Fruit fly (Drosophila melanogaster) whole organism, embryonic: ENCODE results near the gene Adck5.

Experiments
- ATbp ChIP-seq: fragments of 200-800 bp; sonication (Bioruptor generic); optimal IDR thresholded peaks from 2 replicates; lab custom pipeline; 2017; ENCODE audit warnings: missing biosample characterization, mild to moderate bottlenecking, missing genetic modification characterization, missing genetic modification reagents
- Aef1 ChIP-seq: fragments of 200-800 bp; sonication (Bioruptor generic); IDR thresholded peaks from 3 replicates; pipeline ENCODE4 v1.3.6; 2022; ENCODE audit warnings: missing biosample characterization, missing genetic modification characterization
- Asciz ChIP-seq: fragments of 200-800 bp; sonication (Bioruptor generic); optimal IDR thresholded peaks from 2 replicates; lab custom pipeline; 2017; ENCODE audit warnings: missing biosample characterization, mild to moderate bottlenecking, missing genetic modification characterization, missing genetic modification reagents
- Atf6 ChIP-seq: fragments of 200-800 bp; sonication (Bioruptor generic); IDR thresholded peaks from 2 replicates; pipeline ENCODE4 v1.3.6; 2022; ENCODE audit warnings: missing biosample characterization, missing genetic modification characterization
- Awh ChIP-seq: fragments of 200-800 bp; sonication (Bioruptor generic); IDR thresholded peaks from 2 replicates; pipeline ENCODE4, ENCODE4 v1.3.6; 2022; ENCODE audit warnings: missing biosample characterization, missing genetic modification characterization
- CG1024 ChIP-seq: fragments of 200-800 bp; sonication (Bioruptor generic); IDR thresholded peaks from 2 replicates; pipeline ENCODE4 v1.3.6; 2022; ENCODE audit warnings: missing biosample characterization, missing genetic modification characterization
- CG10321 ChIP-seq: fragments of 200-800 bp; sonication (Bioruptor generic); IDR thresholded peaks from 2 replicates; pipeline ENCODE4 v1.3.6; 2022; ENCODE audit warnings: missing biosample characterization, missing genetic modification characterization
- CG10462 ChIP-seq: fragments of 200-800 bp; sonication (Bioruptor generic); optimal IDR thresholded peaks from 2 replicates; lab custom pipeline; 2016; ENCODE audit warnings: missing biosample characterization, missing genetic modification characterization
- CG11085 ChIP-seq: fragments of 200-800 bp; sonication (Bioruptor generic); IDR thresholded peaks from 2 replicates; pipeline ENCODE4 v1.3.6; 2022; ENCODE audit warnings: missing biosample characterization, missing genetic modification characterization
- CG11504 ChIP-seq: fragments of 200-800 bp; sonication (Bioruptor generic); optimal IDR thresholded peaks from 3 replicates; lab custom pipeline; 2019; ENCODE audit warnings: missing biosample characterization, mild to moderate bottlenecking, missing genetic modification characterization, moderate library complexity
- CG12744 ChIP-seq: fragments of 200-800 bp; sonication (Bioruptor generic); optimal IDR thresholded peaks from 2 replicates; lab custom pipeline; 2016; ENCODE audit warnings: missing biosample characterization, missing genetic modification characterization
- CG12942 ChIP-seq: fragments of 200-800 bp; sonication (Bioruptor generic); optimal IDR thresholded peaks from 3 replicates; lab custom pipeline; 2016; ENCODE audit warnings: missing biosample characterization, missing genetic modification characterization
- CG15011 ChIP-seq: fragments of 200-800 bp; sonication (Bioruptor generic); optimal IDR thresholded peaks from 3 replicates; lab custom pipeline; 2018; ENCODE audit warnings: missing biosample characterization, mild to moderate bottlenecking, missing genetic modification characterization
- CG16779 ChIP-seq: fragments of 200-800 bp; sonication (Bioruptor generic); IDR thresholded peaks from 2 replicates; pipeline ENCODE4 v1.3.6; 2022; ENCODE audit warnings: missing biosample characterization, missing genetic modification characterization
- CG17186 ChIP-seq: fragments of 200-800 bp; sonication (Bioruptor generic); optimal IDR thresholded peaks from 3 replicates; lab custom pipeline; 2017; ENCODE audit warnings: missing biosample characterization, missing genetic modification reagents, missing genetic modification characterization
- CG17385 ChIP-seq: fragments of 200-800 bp; sonication (Bioruptor generic); optimal IDR thresholded peaks from 3 replicates; lab custom pipeline; 2018; ENCODE audit warnings: missing biosample characterization, mild to moderate bottlenecking, missing genetic modification characterization
- CG1832 ChIP-seq: fragments of 200-800 bp; sonication (Bioruptor generic); optimal IDR thresholded peaks from 2 replicates; lab custom pipeline; 2017; ENCODE audit warnings: missing biosample characterization, mild to moderate bottlenecking, missing genetic modification characterization, inconsistent platforms
- CG18619 ChIP-seq: fragments of 200-800 bp; sonication (Bioruptor generic); optimal IDR thresholded peaks from 3 replicates; lab custom pipeline; 2017; ENCODE audit warnings: missing biosample characterization, mild to moderate bottlenecking, missing genetic modification characterization
- CG3838 ChIP-seq: fragments of 200-800 bp; sonication (Bioruptor generic); optimal IDR thresholded peaks from 3 replicates; lab custom pipeline; 2016; ENCODE audit warnings: missing biosample characterization, missing genetic modification characterization
- CG5245 ChIP-seq: fragments of 200-800 bp; sonication (Bioruptor generic); optimal IDR thresholded peaks from 3 replicates; lab custom pipeline; 2016; ENCODE audit warnings: missing biosample characterization, missing genetic modification characterization
- CG6791 ChIP-seq: fragments of 200-800 bp; sonication (Bioruptor generic); IDR thresholded peaks from 3 replicates; pipeline ENCODE4 v1.3.6; 2022; ENCODE audit warnings: missing biosample characterization, missing genetic modification characterization; ENCODE audit not compliant: partially characterized antibody
- CG9437 ChIP-seq: fragments of 200-800 bp; sonication (Bioruptor generic); optimal IDR thresholded peaks from 2 replicates; lab custom pipeline; 2018; ENCODE audit warnings: missing biosample characterization, mild to moderate bottlenecking, missing genetic modification characterization
- CTCF ChIP-seq: fragments of 200-800 bp; sonication (Bioruptor generic); optimal IDR thresholded peaks from 2 replicates; lab custom pipeline; 2017; ENCODE audit warnings: missing biosample characterization, mild to moderate bottlenecking, missing genetic modification characterization, moderate library complexity
- HLH54F ChIP-seq: fragments of 200-800 bp; sonication (Bioruptor generic); optimal IDR thresholded peaks from 3 replicates; lab custom pipeline; 2016; ENCODE audit warnings: missing biosample characterization, missing genetic modification characterization
- Hmr ChIP-seq: fragments of 200-800 bp; sonication (Bioruptor generic); optimal IDR thresholded peaks from 3 replicates; lab custom pipeline; 2017; ENCODE audit warnings: mild to moderate bottlenecking, missing biosample characterization, missing genetic modification reagents, missing genetic modification characterization
- Mad ChIP-seq: fragments of 200-800 bp; sonication (Bioruptor generic); optimal IDR thresholded peaks from 2 replicates; lab custom pipeline; 2016; ENCODE audit warnings: missing biosample characterization, missing genetic modification characterization
- Max ChIP-seq: fragments of 200-800 bp; sonication (Bioruptor generic); optimal IDR thresholded peaks from 2 replicates; lab custom pipeline; 2016; ENCODE audit warnings: missing biosample characterization, mild to moderate bottlenecking, missing genetic modification characterization
- Mrtf ChIP-seq: fragments of 200-800 bp; sonication (Bioruptor generic); IDR thresholded peaks from 3 replicates; pipeline ENCODE4 v1.3.6; 2022; ENCODE audit warnings: missing biosample characterization, missing genetic modification characterization
- NC2β ChIP-seq: fragments of 200-800 bp; sonication (Bioruptor generic); optimal IDR thresholded peaks from 2 replicates; lab custom pipeline; 2016; ENCODE audit warnings: missing biosample characterization, missing genetic modification characterization
- NfI ChIP-seq: fragments of 200-800 bp; sonication (Bioruptor generic); optimal IDR thresholded peaks from 3 replicates; lab custom pipeline; 2018; ENCODE audit warnings: missing biosample characterization, mild to moderate bottlenecking, missing genetic modification characterization, moderate library complexity
- Oli ChIP-seq: fragments of 200-800 bp; sonication (Bioruptor generic); optimal IDR thresholded peaks from 2 replicates; lab custom pipeline; 2018; ENCODE audit warnings: missing biosample characterization, mild to moderate bottlenecking, missing genetic modification characterization, moderate library complexity
- Side ChIP-seq: fragments of 200-800 bp; sonication (Bioruptor generic); optimal IDR thresholded peaks from 2 replicates; lab custom pipeline; 2016; ENCODE audit warnings: missing biosample characterization, missing genetic modification characterization
- Vsx1 ChIP-seq: fragments of 200-800 bp; sonication (Bioruptor generic); optimal IDR thresholded peaks from 2 replicates; lab custom pipeline; 2017; ENCODE audit warnings: missing biosample characterization, mild to moderate bottlenecking, missing genetic modification characterization, missing genetic modification reagents
- ara ChIP-seq: fragments of 200-800 bp; sonication (Bioruptor generic); IDR thresholded peaks from 2 replicates; pipeline ENCODE4 v1.3.6; 2022; ENCODE audit warnings: missing biosample characterization, missing genetic modification characterization
- crc ChIP-seq: fragments of 200-800 bp; sonication (Bioruptor generic); optimal IDR thresholded peaks from 2 replicates; lab custom pipeline; 2016; ENCODE audit warnings: missing biosample characterization, missing genetic modification characterization
- dati ChIP-seq: fragments of 200-800 bp; sonication (Bioruptor generic); IDR thresholded peaks from 2 replicates; pipeline ENCODE4 v1.3.6; 2022; ENCODE audit warnings: missing biosample characterization, missing genetic modification characterization
- dmrt11E ChIP-seq: fragments of 200-800 bp; sonication (Bioruptor generic); optimal IDR thresholded peaks from 3 replicates; lab custom pipeline; 2018; ENCODE audit warnings: missing biosample characterization, mild to moderate bottlenecking, missing genetic modification characterization, moderate library complexity
- fd3F ChIP-seq: fragments of 200-800 bp; sonication (Bioruptor generic); optimal IDR thresholded peaks from 2 replicates; lab custom pipeline; 2018; ENCODE audit warnings: missing biosample characterization, mild to moderate bottlenecking, missing genetic modification characterization, moderate library complexity
- gsb ChIP-seq: fragments of 200-800 bp; sonication (Bioruptor generic); IDR thresholded peaks from 2 replicates; pipeline ENCODE4 v1.3.6; 2022; ENCODE audit warnings: missing biosample characterization, missing genetic modification characterization
- hbn ChIP-seq: fragments of 200-800 bp; sonication (Bioruptor generic); IDR thresholded peaks from 2 replicates; pipeline ENCODE4 v1.3.6; 2022; ENCODE audit warnings: missing biosample characterization, missing genetic modification characterization; ENCODE audit not compliant: partially characterized antibody
- ind ChIP-seq: fragments of 200-800 bp; sonication (Bioruptor generic); optimal IDR thresholded peaks from 3 replicates; lab custom pipeline; 2016; ENCODE audit warnings: missing biosample characterization, missing genetic modification characterization
- lab ChIP-seq: fragments of 200-800 bp; sonication (Bioruptor generic); optimal IDR thresholded peaks from 3 replicates; lab custom pipeline; 2017; ENCODE audit warnings: missing biosample characterization, missing genetic modification characterization, mild to moderate bottlenecking, moderate library complexity, missing genetic modification reagents
- nom ChIP-seq: fragments of 200-800 bp; sonication (Bioruptor generic); optimal IDR thresholded peaks from 2 replicates; lab custom pipeline; 2017; ENCODE audit warnings: missing biosample characterization, missing genetic modification characterization, mild to moderate bottlenecking, moderate library complexity, missing genetic modification reagents
- org-1 ChIP-seq: fragments of 200-800 bp; sonication (Bioruptor generic); optimal IDR thresholded peaks from 2 replicates; lab custom pipeline; 2017; ENCODE audit warnings: missing biosample characterization, missing genetic modification characterization
- pb ChIP-seq: fragments of 200-800 bp; sonication (Bioruptor generic); optimal IDR thresholded peaks from 3 replicates; lab custom pipeline; 2016; ENCODE audit warnings: missing biosample characterization, missing genetic modification characterization
- pfk ChIP-seq: fragments of 200-800 bp; sonication (Bioruptor generic); optimal IDR thresholded peaks from 2 replicates; lab custom pipeline; 2018; ENCODE audit warnings: missing biosample characterization, mild to moderate bottlenecking, missing genetic modification characterization, moderate library complexity
- prd ChIP-seq, 3 experiments: fragments of >200 bp in 2 of 3; fragments of 200-800 bp in 1 of 3; sonication (Bioruptor generic) in 1 of 3; optimal IDR thresholded peaks in 2 of 3; IDR thresholded peaks in 1 of 3; 2 replicates in 2 of 3; 3 replicates in 1 of 3; pipeline versions ENCODE4 v1.3.6 to Lab custom; 2017 to 2022; ENCODE audit warnings: missing biosample characterization in 1 of 3, missing genetic modification characterization in 1 of 3
- seq ChIP-seq: fragments of 200-800 bp; sonication (Bioruptor generic); IDR thresholded peaks from 2 replicates; pipeline ENCODE4 v1.3.6; 2022; ENCODE audit warnings: missing biosample characterization, missing genetic modification characterization
- shn ChIP-seq: fragments of 200-800 bp; sonication (Bioruptor generic); optimal IDR thresholded peaks from 3 replicates; lab custom pipeline; 2016; ENCODE audit warnings: missing biosample characterization, missing genetic modification characterization
- sisA ChIP-seq: fragments of 200-800 bp; sonication (Bioruptor generic); IDR thresholded peaks from 2 replicates; pipeline ENCODE4 v1.3.6; 2022; ENCODE audit warnings: missing biosample characterization, missing genetic modification characterization
- wor ChIP-seq: fragments of 200-800 bp; sonication (Bioruptor generic); IDR thresholded peaks from 2 replicates; pipeline ENCODE4 v1.3.6; 2022; ENCODE audit warnings: missing biosample characterization, missing genetic modification characterization
- zen ChIP-seq: fragments of 200-800 bp; sonication (Bioruptor generic); optimal IDR thresholded peaks from 3 replicates; lab custom pipeline; 2018; ENCODE audit warnings: missing biosample characterization, mild to moderate bottlenecking, missing genetic modification characterization, moderate library complexity

Gene Adck5

dm6 chr3L:11123088-11123487 is 46.5 kb upstream of the Adck5 start, which contains the start of the genes Ufd1 and NaPi-III (continued):
- TF ChIP-seq HLH54F (GFP tag; lab: Kevin White, UChicago): peak; percentile 43
- peak; percentile 60 for TF ChIP-seq NC2β (GFP tag; lab: Kevin White, UChicago)
- TF ChIP-seq CG12744 (GFP tag; lab: Kevin White, UChicago): no peak
- TF ChIP-seq CG11504 (tag; lab: Kevin White, UChicago): peak; percentile 61
- TF ChIP-seq pfk: no peak
- peak; percentile 78 for TF ChIP-seq Aef1 (GFP tag; lab: Robert Waterston, UW)
- no peak for TF ChIP-seq CG10462
- peak; percentile 92 for TF ChIP-seq CG17186 (GFP tag; lab: Kevin White, UChicago)
- no peak for TF ChIP-seq Mrtf (GFP tag; lab: Robert Waterston, UW)
- peak; percentile 14 for TF ChIP-seq NfI (GFP tag; lab: Kevin White, UChicago)
- peak; percentile 14 for TF ChIP-seq CG9437 (GFP tag; lab: Kevin White, UChicago)
- TF ChIP-seq zen (tag; lab: Kevin White, UChicago): peak; percentile 39
- peak; percentile 44; the same call in 1 of the 2 replicates for TF ChIP-seq sisA
- TF ChIP-seq CG17385 (GFP tag; lab: Kevin White, UChicago): no peak
- no peak for TF ChIP-seq seq (GFP tag; lab: Robert Waterston, UW)
- TF ChIP-seq CG6791 (GFP tag; lab: Robert Waterston, UW): peak; percentile 90
- TF ChIP-seq dati: no peak
- TF ChIP-seq CG11085 (GFP tag; lab: Robert Waterston, UW): no peak
- no peak for TF ChIP-seq Oli
- no peak for TF ChIP-seq ATbp (GFP tag; lab: Kevin White, UChicago)
- TF ChIP-seq Hmr (GFP tag; lab: Kevin White, UChicago): peak; percentile 90
- TF ChIP-seq CG12942 (GFP tag; lab: Kevin White, UChicago): no peak
- TF ChIP-seq shn (GFP tag; lab: Kevin White, UChicago): peak; percentile 30
- TF ChIP-seq Mad (GFP tag; lab: Kevin White, UChicago): peak; percentile 42
- peak; percentile 30 for TF ChIP-seq lab
- no peak for TF ChIP-seq ind (GFP tag; lab: Kevin White, UChicago)
- no peak for TF ChIP-seq CG10321 (GFP tag; lab: Robert Waterston, UW)
- no peak for TF ChIP-seq CG3838 (GFP tag; lab: Kevin White, UChicago)
- TF ChIP-seq CG16779 (GFP tag; lab: Robert Waterston, UW): no peak
- TF ChIP-seq Awh (GFP tag; lab: Robert Waterston, UW): no peak
- TF ChIP-seq CTCF (GFP tag; lab: Kevin White, UChicago): peak; percentile 92
- no peak for TF ChIP-seq nom (GFP tag; lab: Kevin White, UChicago)
- TF ChIP-seq CG18619 (GFP tag; lab: Kevin White, UChicago): no peak
- no peak for TF ChIP-seq wor (GFP tag; lab: Robert Waterston, UW)
- TF ChIP-seq ara (GFP tag; lab: Robert Waterston, UW): no peak
- no peak for TF ChIP-seq Vsx1 (GFP tag; lab: Kevin White, UChicago)
- TF ChIP-seq org-1 (GFP tag; lab: Kevin White, UChicago): no peak
- no peak for TF ChIP-seq Asciz (GFP tag; lab: Kevin White, UChicago)
- TF ChIP-seq Atf6 (GFP tag; lab: Robert Waterston, UW): 0 out of 2 replicates have a peak, but pooled peaks have one; percentile 16
- TF ChIP-seq CG1832 (GFP tag; lab: Kevin White, UChicago): no peak
- TF ChIP-seq prd (optimal IDR thresholded peaks at IDR 0.05; lab: Kevin White, UChicago): no peak
- peak; percentile 35; the same call in 1 of the 3 replicates for TF ChIP-seq prd (GFP tag; IDR thresholded peaks at IDR 0.05; lab: Robert Waterston, UW)
- TF ChIP-seq Side: peak; percentile 20
- no peak for TF ChIP-seq crc (GFP tag; lab: Kevin White, UChicago)
- no peak for TF ChIP-seq CG1024
- TF ChIP-seq gsb (GFP tag; lab: Robert Waterston, UW): no peak
- peak; percentile 84 for TF ChIP-seq hbn (GFP tag; lab: Robert Waterston, UW)
- TF ChIP-seq Max (GFP tag; lab: Kevin White, UChicago): no peak
- TF ChIP-seq CG15011 (GFP tag; lab: Kevin White, UChicago): no peak
- TF ChIP-seq pb (GFP tag; lab: Kevin White, UChicago): peak; percentile 10
- TF ChIP-seq dmrt11E (tag; lab: Kevin White, UChicago): peak; percentile 20
- no peak for TF ChIP-seq fd3F (GFP tag; lab: Kevin White, UChicago)
- peak; percentile 17 for TF ChIP-seq CG5245 (GFP tag; lab: Kevin White, UChicago)
